Fruit fly (Drosophila melanogaster) whole organism, embryonic: ENCODE data around the gene Gclm.

ENCODE experiments used
- Bgb ChIP-seq: fragments of 200-800 bp; sonication (Bioruptor generic); IDR thresholded peaks from 2 replicates; pipeline ENCODE4 v1.3.6; 2022; ENCODE audit warnings: missing biosample characterization, missing genetic modification characterization; ENCODE audit not compliant: partially characterized antibody
- Bteb2 ChIP-seq: fragments of 200-800 bp; sonication (Bioruptor generic); optimal IDR thresholded peaks from 2 replicates; lab custom pipeline; 2016; ENCODE audit warnings: missing biosample characterization, missing genetic modification characterization
- CG10147 ChIP-seq: fragments of 200-800 bp; sonication (Bioruptor generic); optimal IDR thresholded peaks from 2 replicates; lab custom pipeline; 2019; ENCODE audit warnings: missing biosample characterization, mild to moderate bottlenecking, missing genetic modification characterization, moderate library complexity
- CG10462 ChIP-seq: fragments of 200-800 bp; sonication (Bioruptor generic); optimal IDR thresholded peaks from 2 replicates; lab custom pipeline; 2016; ENCODE audit warnings: missing biosample characterization, missing genetic modification characterization
- CG11560 ChIP-seq: fragments of 200-800 bp; sonication (Bioruptor generic); IDR thresholded peaks from 3 replicates; pipeline ENCODE4 v1.3.6; 2022; ENCODE audit warnings: missing biosample characterization, missing genetic modification characterization
- CG14710 ChIP-seq: fragments of 200-800 bp; sonication (Bioruptor generic); optimal IDR thresholded peaks from 3 replicates; lab custom pipeline; 2019; ENCODE audit warnings: missing biosample characterization, mild to moderate bottlenecking, missing genetic modification characterization, moderate library complexity
- CG18011 ChIP-seq: fragments of 200-800 bp; sonication (Bioruptor generic); optimal IDR thresholded peaks from 2 replicates; lab custom pipeline; 2017; ENCODE audit warnings: missing biosample characterization, missing genetic modification characterization, mild to moderate bottlenecking, moderate library complexity, missing genotype
- CG18476 ChIP-seq: fragments of 200-800 bp; sonication (Bioruptor generic); optimal IDR thresholded peaks from 2 replicates; lab custom pipeline; 2016; ENCODE audit warnings: missing biosample characterization, mild to moderate bottlenecking, missing genetic modification characterization
- CG2116 ChIP-seq: fragments of 200-800 bp; sonication (Bioruptor generic); optimal IDR thresholded peaks from 3 replicates; lab custom pipeline; 2018; ENCODE audit warnings: missing biosample characterization, mild to moderate bottlenecking, missing genetic modification characterization
- CG31441 ChIP-seq: fragments of 200-800 bp; sonication (Bioruptor generic); IDR thresholded peaks from 2 replicates; pipeline ENCODE4 v1.3.6; 2022; ENCODE audit warnings: missing biosample characterization, missing genetic modification characterization
- CG3281 ChIP-seq: fragments of 200-800 bp; sonication (Bioruptor generic); optimal IDR thresholded peaks from 3 replicates; lab custom pipeline; 2017; ENCODE audit warnings: missing biosample characterization, mild to moderate bottlenecking, missing genetic modification characterization
- CG33213 ChIP-seq: fragments of 200-800 bp; sonication (Bioruptor generic); optimal IDR thresholded peaks from 3 replicates; lab custom pipeline; 2016; ENCODE audit warnings: missing biosample characterization, missing genetic modification characterization
- CG3847 ChIP-seq: fragments of 200-800 bp; sonication (Bioruptor generic); IDR thresholded peaks from 2 replicates; pipeline ENCODE4 v1.3.6; 2022; ENCODE audit warnings: missing biosample characterization, missing genetic modification characterization
- CG4360 ChIP-seq: fragments of 200-800 bp; sonication (Bioruptor generic); IDR thresholded peaks from 2 replicates; pipeline ENCODE4 v1.3.6; 2022; ENCODE audit warnings: missing biosample characterization, missing genetic modification characterization
- CG43689 ChIP-seq: fragments of 200-800 bp; sonication (Bioruptor generic); IDR thresholded peaks from 2 replicates; pipeline ENCODE4 v1.3.6; 2022; ENCODE audit warnings: missing biosample characterization, missing genetic modification characterization
- CG4707 ChIP-seq: fragments of 200-800 bp; sonication (Bioruptor generic); optimal IDR thresholded peaks from 2 replicates; lab custom pipeline; 2018; ENCODE audit warnings: missing biosample characterization, mild to moderate bottlenecking, missing genetic modification characterization, moderate library complexity
- CG7357 ChIP-seq: fragments of 200-800 bp; sonication (Bioruptor generic); IDR thresholded peaks from 3 replicates; pipeline ENCODE4 v1.3.6; 2022; ENCODE audit warnings: missing biosample characterization, missing genetic modification characterization
- CG8478 ChIP-seq: fragments of >200 bp; optimal IDR thresholded peaks from 2 replicates; lab custom pipeline; 2018
- Camta ChIP-seq: fragments of 200-800 bp; sonication (Bioruptor generic); optimal IDR thresholded peaks from 2 replicates; lab custom pipeline; 2016; ENCODE audit warnings: missing biosample characterization, missing genetic modification characterization
- Dip3 ChIP-seq: fragments of 200-800 bp; sonication (Bioruptor generic); optimal IDR thresholded peaks from 3 replicates; lab custom pipeline; 2016; ENCODE audit warnings: missing biosample characterization, missing genetic modification characterization
- Doc3 ChIP-seq: fragments of 200-800 bp; sonication (Bioruptor generic); IDR thresholded peaks from 3 replicates; pipeline ENCODE4 v1.3.6; 2022; ENCODE audit warnings: missing biosample characterization, missing genetic modification characterization; ENCODE audit not compliant: partially characterized antibody
- Dp ChIP-seq: fragments of 200-800 bp; sonication (Bioruptor generic); optimal IDR thresholded peaks from 2 replicates; lab custom pipeline; 2018; ENCODE audit warnings: missing biosample characterization, mild to moderate bottlenecking, missing genetic modification characterization, moderate library complexity
- E2f2 ChIP-seq: fragments of 200-800 bp; sonication (Bioruptor generic); IDR thresholded peaks from 2 replicates; pipeline ENCODE4 v1.3.6; 2022; ENCODE audit warnings: missing biosample characterization, missing genetic modification characterization
- Ets65A ChIP-seq: fragments of 200-800 bp; sonication (Bioruptor generic); peaks from one replicate; lab custom pipeline; 2016; ENCODE audit warnings: missing biosample characterization, missing genetic modification characterization
- H2.0 ChIP-seq: fragments of 200-800 bp; sonication (Bioruptor generic); IDR thresholded peaks from 2 replicates; pipeline ENCODE4 v1.3.6; 2022; ENCODE audit warnings: missing biosample characterization, missing genetic modification characterization
- Lhr ChIP-seq: fragments of 200-800 bp; sonication (Bioruptor generic); optimal IDR thresholded peaks from 3 replicates; lab custom pipeline; 2017; ENCODE audit warnings: mild to moderate bottlenecking, missing biosample characterization, missing genetic modification reagents, missing genetic modification characterization
- NC2β ChIP-seq: fragments of 200-800 bp; sonication (Bioruptor generic); optimal IDR thresholded peaks from 2 replicates; lab custom pipeline; 2016; ENCODE audit warnings: missing biosample characterization, missing genetic modification characterization
- Optix ChIP-seq: fragments of 200-800 bp; sonication (Bioruptor generic); IDR thresholded peaks from 3 replicates; pipeline ENCODE4 v1.3.6; 2022; ENCODE audit warnings: missing biosample characterization, missing genetic modification characterization
- Sin3A ChIP-seq: fragments of >200 bp; optimal IDR thresholded peaks from 2 replicates; lab custom pipeline; 2018
- Ssrp ChIP-seq: fragments of 200-800 bp; sonication (Bioruptor generic); optimal IDR thresholded peaks from 2 replicates; lab custom pipeline; 2018; ENCODE audit warnings: missing biosample characterization, mild to moderate bottlenecking, missing genetic modification characterization, moderate library complexity
- Xbp1 ChIP-seq: fragments of 200-800 bp; sonication (Bioruptor generic); optimal IDR thresholded peaks from 3 replicates; lab custom pipeline; 2016; ENCODE audit warnings: missing biosample characterization, mild to moderate bottlenecking, missing genetic modification characterization
- amos ChIP-seq: fragments of 200-800 bp; sonication (Bioruptor generic); IDR thresholded peaks from 2 replicates; pipeline ENCODE4 v1.3.6; 2022; ENCODE audit warnings: missing biosample characterization, missing genetic modification characterization; ENCODE audit not compliant: partially characterized antibody
- ara ChIP-seq: fragments of 200-800 bp; sonication (Bioruptor generic); IDR thresholded peaks from 2 replicates; pipeline ENCODE4 v1.3.6; 2022; ENCODE audit warnings: missing biosample characterization, missing genetic modification characterization
- ems ChIP-seq: fragments of 200-800 bp; sonication (Bioruptor generic); optimal IDR thresholded peaks from 3 replicates; lab custom pipeline; 2016; ENCODE audit warnings: missing biosample characterization, missing genetic modification characterization
- ewg ChIP-seq: fragments of 200-800 bp; sonication (Bioruptor generic); optimal IDR thresholded peaks from 3 replicates; lab custom pipeline; 2017; ENCODE audit warnings: mild to moderate bottlenecking, missing biosample characterization, missing genetic modification reagents, missing genetic modification characterization
- kni ChIP-seq: fragments of 200-800 bp; sonication (Bioruptor generic); optimal IDR thresholded peaks from 3 replicates; lab custom pipeline; 2017; ENCODE audit warnings: mild to moderate bottlenecking, missing biosample characterization, missing genetic modification reagents, missing genetic modification characterization
- knrl ChIP-seq: fragments of 200-800 bp; sonication (Bioruptor generic); IDR thresholded peaks from 3 replicates; pipeline ENCODE4 v1.3.6; 2022; ENCODE audit warnings: missing biosample characterization, missing genetic modification characterization; ENCODE audit not compliant: partially characterized antibody
- nerfin-2 ChIP-seq: fragments of 200-800 bp; sonication (Bioruptor generic); IDR thresholded peaks from 2 replicates; pipeline ENCODE4 v1.3.6; 2022; ENCODE audit warnings: missing biosample characterization, missing genetic modification characterization; ENCODE audit not compliant: partially characterized antibody
- phol ChIP-seq: fragments of 200-800 bp; sonication (Bioruptor generic); optimal IDR thresholded peaks from 3 replicates; lab custom pipeline; 2018; ENCODE audit warnings: missing biosample characterization, mild to moderate bottlenecking, missing genetic modification characterization, moderate library complexity
- pnt ChIP-seq: fragments of 200-800 bp; sonication (Bioruptor generic); optimal IDR thresholded peaks from 3 replicates; lab custom pipeline; 2016; ENCODE audit warnings: missing biosample characterization, missing genetic modification characterization
- ro ChIP-seq: fragments of 200-800 bp; sonication (Bioruptor generic); IDR thresholded peaks from 2 replicates; pipeline ENCODE4 v1.3.6; 2022; ENCODE audit warnings: missing biosample characterization, missing genetic modification characterization
- salm ChIP-seq: fragments of 200-800 bp; sonication (Bioruptor generic); optimal IDR thresholded peaks from 2 replicates; lab custom pipeline; 2018; ENCODE audit warnings: missing biosample characterization, mild to moderate bottlenecking, missing genetic modification characterization
- sc ChIP-seq, 3 experiments: fragments of >200 bp in 2 of 3; fragments of 200-800 bp in 1 of 3; sonication (Bioruptor generic) in 1 of 3; optimal IDR thresholded peaks; 2 replicates in 2 of 3; 3 replicates in 1 of 3; lab custom pipeline; 2017; ENCODE audit warnings: mild to moderate bottlenecking in 1 of 3, missing biosample characterization in 1 of 3, missing genetic modification characterization in 1 of 3, missing genetic modification reagents in 1 of 3
- schlank ChIP-seq: fragments of 200-800 bp; sonication (Bioruptor generic); optimal IDR thresholded peaks from 2 replicates; lab custom pipeline; 2018; ENCODE audit warnings: missing biosample characterization, mild to moderate bottlenecking, missing genetic modification characterization
- slou ChIP-seq: fragments of 200-800 bp; sonication (Bioruptor generic); optimal IDR thresholded peaks from 3 replicates; lab custom pipeline; 2016; ENCODE audit warnings: missing biosample characterization, missing genetic modification characterization
- tin ChIP-seq: fragments of 200-800 bp; sonication (Bioruptor generic); optimal IDR thresholded peaks from 3 replicates; lab custom pipeline; 2016; ENCODE audit warnings: missing biosample characterization, missing genetic modification characterization
- tna ChIP-seq: fragments of 200-800 bp; sonication (Bioruptor generic); IDR thresholded peaks from 2 replicates; pipeline ENCODE4 v1.3.6; 2022; ENCODE audit warnings: missing biosample characterization, missing genetic modification characterization; ENCODE audit not compliant: partially characterized antibody

Gene Gclm

DNA sequence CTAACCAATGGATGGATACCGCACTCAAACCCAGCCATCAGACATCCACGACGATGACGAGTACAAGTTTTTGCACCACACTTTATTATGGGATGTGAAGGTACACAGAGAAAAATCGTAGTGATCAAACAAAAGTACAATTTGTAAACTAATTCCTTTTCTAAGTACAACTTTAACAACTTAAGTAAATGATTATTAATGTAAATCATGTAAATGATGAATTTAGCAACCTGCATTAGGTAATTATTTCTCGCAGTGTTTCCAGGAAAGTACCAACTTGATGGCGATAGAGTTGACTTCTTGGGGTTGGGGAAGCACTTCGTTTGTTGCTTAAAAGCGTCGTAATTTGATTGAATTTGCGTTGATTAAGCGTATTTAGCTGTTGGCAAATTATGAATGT, 23.2 kb downstream of the Gclm start (continued):
- TF ChIP-seq CG31441 (GFP tag; lab: Robert Waterston, UW) (peak; percentile 59), Lhr (peak; percentile 5), Camta (GFP tag; lab: Kevin White, UChicago) (peak; percentile 26), pnt (GFP tag; lab: Kevin White, UChicago) (peak; percentile 49), CG3281 (GFP tag; lab: Kevin White, UChicago) (peak; percentile 62), H2.0 (GFP tag; lab: Robert Waterston, UW) (peak; percentile 83), tna (GFP tag; lab: Robert Waterston, UW) (no peak), phol (tag; lab: Kevin White, UChicago) (peak; percentile 71), CG10462 (GFP tag; lab: Kevin White, UChicago) (peak; percentile 54), CG3847 (GFP tag; lab: Robert Waterston, UW) (peak; percentile 77), sc (optimal IDR thresholded peaks at IDR 0.05; lab: Kevin White, UChicago) (no peak), sc (GFP tag; optimal IDR thresholded peaks at IDR 0.05; lab: Kevin White, UChicago) (peak; percentile 45), knrl (GFP tag; lab: Robert Waterston, UW) (no peak), ara (GFP tag; lab: Robert Waterston, UW) (peak; percentile 57; the same call in 1 of the 2 replicates), schlank (tag; lab: Kevin White, UChicago) (peak; percentile 15), salm (tag; lab: Kevin White, UChicago) (no peak), E2f2 (GFP tag; lab: Robert Waterston, UW) (peak; percentile 49), CG18476 (peak; percentile 11), ro (GFP tag; lab: Robert Waterston, UW) (no peak), Optix (GFP tag; lab: Robert Waterston, UW) (peak; percentile 37; the same call in 1 of the 3 replicates)
- TF ChIP-seq, all 482 proteins: peak for 255

DNA sequence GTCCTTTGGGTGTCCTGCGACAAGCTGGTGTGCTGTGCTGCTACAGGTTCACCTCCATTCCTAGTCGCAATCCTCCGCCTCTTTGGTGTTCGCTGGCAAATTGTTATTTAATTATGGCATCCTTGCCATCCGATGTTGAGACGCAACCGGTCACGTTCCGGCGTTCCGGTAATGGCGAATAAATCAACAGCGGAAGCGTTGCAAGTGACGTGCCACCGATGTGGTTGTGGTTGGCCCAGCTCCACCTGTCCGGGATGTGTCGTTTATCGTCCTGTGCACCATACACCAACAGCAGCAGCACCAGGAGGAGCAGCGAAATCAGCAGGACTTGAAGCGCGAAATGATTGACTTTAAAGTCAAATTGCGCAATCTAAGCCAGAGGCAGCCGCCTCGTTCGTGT, 36.5 kb downstream of the Gclm start:
- TF ChIP-seq Ets65A (GFP tag; lab: Kevin White, UChicago): peak; percentile 85
- no peak for TF ChIP-seq ara (GFP tag; lab: Robert Waterston, UW)
- peak; percentile 65 for TF ChIP-seq CG8478 (lab: Kevin White, UChicago)

DNA sequence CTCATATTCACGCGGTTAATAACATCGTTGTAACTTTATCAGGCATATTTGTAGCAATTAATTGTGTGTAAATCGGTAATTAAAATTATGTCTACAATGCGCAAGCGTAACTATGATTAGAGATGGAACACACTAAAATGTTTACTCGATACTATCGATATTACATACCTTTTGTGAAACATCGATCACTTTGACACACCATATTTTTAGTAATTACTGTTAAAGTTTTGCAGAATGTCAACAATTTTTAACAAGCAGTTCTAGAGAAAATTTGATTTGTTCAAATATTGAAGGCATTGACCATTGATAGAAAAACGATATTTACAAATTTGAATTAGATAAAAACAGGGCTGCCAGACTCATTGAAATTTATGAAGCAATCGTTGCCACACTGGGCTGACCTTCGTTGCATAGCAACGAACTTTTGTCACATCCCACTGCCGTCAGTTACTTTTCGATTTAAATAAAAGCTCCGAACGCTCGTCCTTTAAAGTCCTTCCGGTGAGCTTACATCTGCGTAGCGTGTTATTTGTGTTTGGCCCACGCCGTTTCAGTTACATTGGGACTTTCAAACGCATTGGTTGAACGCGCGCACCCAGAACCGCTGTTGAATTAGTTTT, 47.0 kb downstream of the Gclm start, which contains the start of the genes loco and wake:
Gene loco (minus strand): TSS at position 149 of the 620 bp plus-strand sequence.
Gene wake (plus strand): TSS at position 570 of the 620 bp plus-strand sequence.
- TF ChIP-seq CG18011 (GFP tag; lab: Kevin White, UChicago) (peak; percentile 99), CG4360 (no peak), Dip3 (GFP tag; lab: Kevin White, UChicago) (peak; percentile 4), CG4707 (GFP tag; lab: Kevin White, UChicago) (no peak), NC2β (GFP tag; lab: Kevin White, UChicago) (no peak), CG43689 (no peak), schlank (tag; lab: Kevin White, UChicago) (no peak), nerfin-2 (GFP tag; lab: Robert Waterston, UW) (peak; percentile 55), Xbp1 (GFP tag; lab: Kevin White, UChicago) (peak; percentile 21), CG11560 (tag; lab: Robert Waterston, UW) (no peak), CG2116 (GFP tag; lab: Kevin White, UChicago) (peak; percentile 80), CG10147 (no peak), CG14710 (tag; lab: Kevin White, UChicago) (peak; percentile 77), kni (GFP tag; lab: Kevin White, UChicago) (peak; percentile 32), Doc3 (GFP tag; lab: Robert Waterston, UW) (peak; percentile 95), pnt (GFP tag; lab: Kevin White, UChicago) (no peak), ewg (peak; percentile 98), slou (no peak), ems (GFP tag; lab: Kevin White, UChicago) (peak; percentile 5), tin (GFP tag; lab: Kevin White, UChicago) (no peak), CG33213 (GFP tag; lab: Kevin White, UChicago) (peak; percentile 83), CG7357 (GFP tag; lab: Robert Waterston, UW) (no peak), Bteb2 (GFP tag; lab: Kevin White, UChicago) (no peak), Sin3A (peak; percentile 71), amos (peak; percentile 88), Dp (GFP tag; lab: Kevin White, UChicago) (peak; percentile 78), Ssrp (tag; lab: Kevin White, UChicago) (no peak), Bgb (GFP tag; lab: Robert Waterston, UW) (peak; percentile 82)
